Worm (Caenorhabditis elegans) whole organism, young adult: ENCODE measurements around the gene vit-5.

Experiments
- B0019.2 ChIP-seq: fragments of 200-800 bp; sonication (Bioruptor generic); conservative IDR thresholded peaks from 2 replicates; pipeline ENCODE4 v1.3.6; 2022; ENCODE audit warnings: missing genetic modification reagents, missing genetic modification characterization, missing compliant biosample characterization
- B0336.3 ChIP-seq: fragments of 200-800 bp; sonication (Bioruptor generic); IDR thresholded peaks from 2 replicates; pipeline ENCODE4 v1.3.6; 2022; ENCODE audit warnings: missing genetic modification characterization, missing compliant biosample characterization
- F22D6.2 ChIP-seq: sonication (generic microtip); optimal IDR thresholded peaks from 2 replicates; lab custom pipeline; 2016; ENCODE audit warnings: mild to moderate bottlenecking, missing genetic modification characterization, missing compliant biosample characterization
- F37B4.10 ChIP-seq: fragments of 200-800 bp; sonication (Bioruptor generic); IDR thresholded peaks from 2 replicates; pipeline ENCODE4 v1.3.6; 2022; ENCODE audit warnings: missing genetic modification characterization, missing compliant biosample characterization
- F39B2.1 ChIP-seq: fragments of 200-800 bp; sonication (Bioruptor generic); IDR thresholded peaks from 2 replicates; pipeline ENCODE4 v1.3.6; 2022; ENCODE audit warnings: missing genetic modification reagents, missing genetic modification characterization, missing compliant biosample characterization
- F49E8.2 ChIP-seq: sonication (generic microtip); optimal IDR thresholded peaks from 3 replicates; lab custom pipeline; 2017; ENCODE audit warnings: missing genetic modification characterization, mild to moderate bottlenecking, missing compliant biosample characterization, antibody characterized with exemption, moderate library complexity; ENCODE audit not compliant: insufficient read depth
- K11D2.4 ChIP-seq: fragments of 200-800 bp; sonication (Bioruptor generic); IDR thresholded peaks from 2 replicates; pipeline ENCODE4 v1.3.6; 2022; ENCODE audit warnings: missing genetic modification reagents, missing genetic modification characterization, missing compliant biosample characterization
- T26A5.8 ChIP-seq: sonication (generic microtip); optimal IDR thresholded peaks from 2 replicates; lab custom pipeline; 2016; ENCODE audit warnings: missing genetic modification characterization, missing compliant biosample characterization
- Y95B8A.8 ChIP-seq: fragments of 200-800 bp; sonication (Bioruptor generic); IDR thresholded peaks from 2 replicates; pipeline ENCODE4 v1.3.6; 2022; ENCODE audit warnings: missing genetic modification reagents, missing genetic modification characterization, missing compliant biosample characterization
- ama-1 ChIP-seq, 3 experiments: fragments of 150-350 bp in 1 of 3; sonication (generic microtip) in 2 of 3; optimal IDR thresholded peaks; 2 replicates each; lab custom pipeline; 2014 to 2018; ENCODE audit warnings: missing biosample characterization in 2 of 3, missing genetic modification characterization in 2 of 3, missing genetic modification reagents in 2 of 3
- aptf-2 ChIP-seq: fragments of 200-800 bp; sonication (Bioruptor generic); conservative IDR thresholded peaks from 2 replicates; pipeline ENCODE4 v1.3.6; 2022; ENCODE audit warnings: missing genetic modification reagents, missing genetic modification characterization, missing compliant biosample characterization
- attf-3 ChIP-seq: fragments of 200-800 bp; sonication (Bioruptor generic); conservative IDR thresholded peaks from 2 replicates; pipeline ENCODE4 v1.3.6; 2022; ENCODE audit warnings: missing genetic modification reagents, missing genetic modification characterization, missing compliant biosample characterization
- attf-6 ChIP-seq: fragments of 200-800 bp; sonication (Bioruptor generic); IDR thresholded peaks from 2 replicates; pipeline ENCODE4 v1.3.6; 2022; ENCODE audit warnings: missing genetic modification reagents, missing genetic modification characterization, missing compliant biosample characterization
- bed-1 ChIP-seq: fragments of 200-800 bp; sonication (Bioruptor generic); IDR thresholded peaks from 2 replicates; pipeline ENCODE4 v1.3.6; 2022; ENCODE audit warnings: missing genetic modification reagents, missing genetic modification characterization, missing compliant biosample characterization
- cebp-1 ChIP-seq, 2 experiments: fragments of 200-800 bp in 1 of 2; sonication (Bioruptor generic) in 1 of 2; sonication (generic microtip) in 1 of 2; IDR thresholded peaks in 1 of 2; optimal IDR thresholded peaks in 1 of 2; 2 replicates each; pipeline versions ENCODE4 v1.3.6 to Lab custom; 2017 to 2022; ENCODE audit warnings: missing compliant biosample characterization in 2 of 2, missing genetic modification characterization in 2 of 2, mild to moderate bottlenecking in 1 of 2, missing genetic modification reagents in 1 of 2, moderate library complexity in 1 of 2
- chd-7 ChIP-seq: sonication (generic microtip); optimal IDR thresholded peaks from 2 replicates; lab custom pipeline; 2016; ENCODE audit warnings: mild to moderate bottlenecking, missing genetic modification characterization, moderate library complexity, missing compliant biosample characterization
- die-1 ChIP-seq: sonication (generic microtip); optimal IDR thresholded peaks from 2 replicates; lab custom pipeline; 2016; ENCODE audit warnings: missing genotype, mild to moderate bottlenecking, missing genetic modification characterization, missing compliant biosample characterization
- dpff-1 ChIP-seq: sonication (generic microtip); optimal IDR thresholded peaks from 2 replicates; lab custom pipeline; 2017; ENCODE audit warnings: mild to moderate bottlenecking, missing genetic modification characterization, missing compliant biosample characterization
- efl-1 ChIP-seq: fragments of 150-350 bp; optimal IDR thresholded peaks from 2 replicates; lab custom pipeline; 2014; ENCODE audit warnings: missing biosample characterization, missing genetic modification reagents, missing genetic modification characterization
- egl-44 ChIP-seq: fragments of 200-800 bp; sonication (Bioruptor generic); IDR thresholded peaks from 2 replicates; pipeline ENCODE4 v1.3.6; 2022; ENCODE audit warnings: missing genetic modification reagents, missing genetic modification characterization, missing compliant biosample characterization
- hlh-26 ChIP-seq: fragments of 200-800 bp; sonication (Bioruptor generic); conservative IDR thresholded peaks from 2 replicates; pipeline ENCODE4 v1.3.6; 2022; ENCODE audit warnings: missing genetic modification reagents, missing genetic modification characterization, missing compliant biosample characterization
- madf-8 ChIP-seq: fragments of 200-800 bp; sonication (Bioruptor generic); conservative IDR thresholded peaks from 2 replicates; pipeline ENCODE4 v1.3.6; 2022; ENCODE audit warnings: missing genetic modification reagents, missing genetic modification characterization, missing compliant biosample characterization
- nhr-27 ChIP-seq: fragments of 200-800 bp; sonication (Bioruptor generic); optimal IDR thresholded peaks from 2 replicates; lab custom pipeline; 2018; ENCODE audit warnings: mild to moderate bottlenecking, missing genetic modification characterization, moderate library complexity, missing compliant biosample characterization
- nhr-80 ChIP-seq: sonication (generic microtip); optimal IDR thresholded peaks from 2 replicates; lab custom pipeline; 2016; ENCODE audit warnings: missing genetic modification characterization, missing compliant biosample characterization
- pha-4 ChIP-seq: fragments of 150-350 bp; sonication (generic microtip); optimal IDR thresholded peaks from 2 replicates; lab custom pipeline; 2014; ENCODE audit warnings: missing biosample characterization, missing genetic modification reagents, missing genetic modification characterization
- rec-8 ChIP-seq, 2 experiments: sonication (generic microtip); optimal IDR thresholded peaks; 2 replicates each; lab custom pipeline; 2016; ENCODE audit warnings: mild to moderate bottlenecking in 2 of 2, missing genetic modification characterization in 2 of 2, missing genetic modification reagents in 2 of 2, missing genotype in 2 of 2, missing biosample characterization in 1 of 2, missing compliant biosample characterization in 1 of 2, moderate library complexity in 1 of 2
- repo-1 ChIP-seq: sonication (generic microtip); optimal IDR thresholded peaks from 2 replicates; lab custom pipeline; 2017; ENCODE audit warnings: mild to moderate bottlenecking, missing genetic modification characterization, missing compliant biosample characterization
- sdz-38 ChIP-seq: sonication (generic microtip); optimal IDR thresholded peaks from 2 replicates; lab custom pipeline; 2016; ENCODE audit warnings: missing genotype, missing genetic modification characterization, missing compliant biosample characterization
- snpc-1.1 ChIP-seq: sonication (generic microtip); optimal IDR thresholded peaks from 2 replicates; lab custom pipeline; 2017; ENCODE audit warnings: missing genetic modification characterization, mild to moderate bottlenecking, missing compliant biosample characterization, antibody characterized with exemption, moderate library complexity, missing genotype, missing genetic modification reagents; ENCODE audit not compliant: insufficient read depth
- somi-1 ChIP-seq: fragments of 200-800 bp; sonication (Bioruptor generic); optimal IDR thresholded peaks from 2 replicates; lab custom pipeline; 2018; ENCODE audit warnings: mild to moderate bottlenecking, missing genetic modification characterization, missing compliant biosample characterization
- unc-62 ChIP-seq: fragments of 150-350 bp; optimal IDR thresholded peaks from 2 replicates; lab custom pipeline; 2014; ENCODE audit warnings: missing biosample characterization, missing genetic modification reagents, missing genetic modification characterization
- xnd-1 ChIP-seq: sonication (generic microtip); optimal IDR thresholded peaks from 2 replicates; lab custom pipeline; 2016; ENCODE audit warnings: missing genotype, missing genetic modification reagents, missing genetic modification characterization, missing compliant biosample characterization
- zim-3 ChIP-seq: sonication (generic microtip); optimal IDR thresholded peaks from 2 replicates; lab custom pipeline; 2017; ENCODE audit warnings: mild to moderate bottlenecking, missing genetic modification characterization, moderate library complexity, missing compliant biosample characterization
- ztf-18 ChIP-seq: sonication (generic microtip); optimal IDR thresholded peaks from 2 replicates; lab custom pipeline; 2016; ENCODE audit warnings: missing genotype, mild to moderate bottlenecking, missing genetic modification characterization, missing compliant biosample characterization
- ztf-28 ChIP-seq: fragments of 200-800 bp; sonication (Bioruptor generic); IDR thresholded peaks from 2 replicates; pipeline ENCODE4 v1.3.6; 2022; ENCODE audit warnings: missing genetic modification reagents, missing genetic modification characterization, missing compliant biosample characterization

The vit-5 gene

ce11 chrX:3444514-3444913 is 41.2 kb downstream of the vit-5 start, which contains the start of gene ZK813.7:
Gene ZK813.7, plus strand, starts transcription at chrX:3444814.
- TF ChIP-seq chd-7 (tag; lab: Kevin White, UChicago) (no peak), attf-6 (GFP tag; lab: Robert Waterston, UW) (no peak), ama-1 (optimal IDR thresholded peaks at IDR 0.05; lab: Kevin White, UChicago) (no peak), ama-1 (GFP tag; optimal IDR thresholded peaks at IDR 0.05; lab: Kevin White, UChicago) (no peak), F49E8.2 (no peak), F22D6.2 (no peak), F39B2.1 (no peak), unc-62 (GFP tag; lab: Kevin White, UChicago) (no peak), ztf-28 (GFP tag; lab: Robert Waterston, UW) (no peak), attf-3 (GFP tag; lab: Robert Waterston, UW) (no peak), madf-8 (no peak), ztf-18 (tag; lab: Kevin White, UChicago) (no peak), nhr-80 (tag; lab: Kevin White, UChicago) (no peak), cebp-1 (GFP tag; IDR thresholded peaks at IDR 0.05; lab: Robert Waterston, UW) (no peak), cebp-1 (tag; optimal IDR thresholded peaks at IDR 0.05; lab: Kevin White, UChicago) (no peak), sdz-38 (tag; lab: Kevin White, UChicago) (no peak), hlh-26 (GFP tag; lab: Robert Waterston, UW) (no peak), die-1 (tag; lab: Kevin White, UChicago) (no peak), xnd-1 (tag; lab: Kevin White, UChicago) (no peak)

- TF ChIP-seq rec-8 (tag; optimal IDR thresholded peaks at IDR 0.05; lab: Kevin White, UChicago) (no peak), bed-1 (GFP tag; lab: Robert Waterston, UW) (no peak), Y95B8A.8 (no peak), T26A5.8 (tag; lab: Kevin White, UChicago) (no peak), somi-1 (GFP tag; lab: Kevin White, UChicago) (no peak), B0336.3 (no peak)
Observed at ce11 chrX:3446011-3446410, 42.7 kb downstream of the vit-5 start, which contains the start of gene ZK813.1. Gene ZK813.1, plus strand, starts transcription at chrX:3446311.

- TF ChIP-seq aptf-2, result no peak
- TF ChIP-seq B0019.2 (GFP tag; lab: Robert Waterston, UW), result no peak
- TF ChIP-seq efl-1 (GFP tag; lab: Kevin White, UChicago), result no peak
- TF ChIP-seq nhr-27 (tag; lab: Kevin White, UChicago), result no peak
- no peak for TF ChIP-seq ztf-18 (tag; lab: Kevin White, UChicago)
- no peak for TF ChIP-seq egl-44 (GFP tag; lab: Robert Waterston, UW)
- TF ChIP-seq F37B4.10, result no peak
- TF ChIP-seq K11D2.4 (GFP tag; lab: Robert Waterston, UW), result no peak
Observed at ce11 chrX:3451122-3451521, 47.9 kb downstream of the vit-5 start, which contains the start of gene ZK813.5. Gene ZK813.5, minus strand, starts transcription at chrX:3451222.

ce11 chrX:3453870-3454269 is 50.6 kb downstream of the vit-5 start:
- TF ChIP-seq snpc-1.1 (tag; lab: Kevin White, UChicago) (no peak), dpff-1 (tag; lab: Kevin White, UChicago) (no peak), zim-3 (no peak), repo-1 (no peak), pha-4 (no peak), rec-8 (tag; optimal IDR thresholded peaks at IDR 0.05; lab: Kevin White, UChicago) (no peak)
